Worm (Caenorhabditis elegans) whole organism, L2 larva: ENCODE results near the gene npp-20.

Experiments used
- C34F6.9 ChIP-seq: fragments of 150-350 bp; optimal IDR thresholded peaks from 2 replicates; lab custom pipeline; 2014; ENCODE audit warnings: missing biosample characterization, missing genetic modification characterization
- F13H6.1 ChIP-seq: sonication (generic microtip); optimal IDR thresholded peaks from 2 replicates; lab custom pipeline; 2016; ENCODE audit warnings: missing genetic modification characterization, missing compliant biosample characterization
- R02D3.7 ChIP-seq: fragments of 150-350 bp; optimal IDR thresholded peaks from 2 replicates; lab custom pipeline; 2014; ENCODE audit warnings: missing biosample characterization, missing genetic modification characterization
- Y55F3AM.14 ChIP-seq: fragments of 200-800 bp; sonication (Bioruptor generic); optimal IDR thresholded peaks from 2 replicates; lab custom pipeline; 2018; ENCODE audit warnings: mild to moderate bottlenecking, missing genetic modification characterization, missing compliant biosample characterization
- aly-2 ChIP-seq: fragments of 150-350 bp; optimal IDR thresholded peaks from 2 replicates; lab custom pipeline; 2014; ENCODE audit warnings: missing biosample characterization, missing genetic modification characterization
- ama-1 ChIP-seq: fragments of 150-350 bp; optimal IDR thresholded peaks from 2 replicates; lab custom pipeline; 2018; ENCODE audit warnings: inconsistent platforms
- blmp-1 ChIP-seq: sonication (generic microtip); optimal IDR thresholded peaks from 2 replicates; lab custom pipeline; 2017; ENCODE audit warnings: missing genetic modification characterization, mild to moderate bottlenecking, missing compliant biosample characterization, antibody characterized with exemption, moderate library complexity; ENCODE audit not compliant: insufficient read depth
- ceh-16 ChIP-seq: fragments of 150-350 bp; optimal IDR thresholded peaks from 2 replicates; lab custom pipeline; 2014; ENCODE audit warnings: missing biosample characterization, missing genetic modification characterization
- ceh-82 ChIP-seq: fragments of 150-350 bp; optimal IDR thresholded peaks from 2 replicates; lab custom pipeline; 2014; ENCODE audit warnings: missing biosample characterization, missing genetic modification characterization
- egl-27 ChIP-seq: sonication (generic microtip); optimal IDR thresholded peaks from 3 replicates; lab custom pipeline; 2017; ENCODE audit warnings: missing biosample characterization, missing genetic modification reagents, missing genetic modification characterization
- fos-1 ChIP-seq: fragments of 150-350 bp; optimal IDR thresholded peaks from 2 replicates; lab custom pipeline; 2014; ENCODE audit warnings: missing biosample characterization, missing genetic modification characterization
- gmeb-1 ChIP-seq: fragments of 150-350 bp; optimal IDR thresholded peaks from 2 replicates; lab custom pipeline; 2014; ENCODE audit warnings: missing biosample characterization, missing genetic modification characterization
- lin-11 ChIP-seq: fragments of 150-350 bp; sonication (generic microtip); optimal IDR thresholded peaks from 2 replicates; lab custom pipeline; 2014; ENCODE audit warnings: missing biosample characterization, missing genetic modification characterization, inconsistent platforms, mixed read lengths
- lin-13 ChIP-seq: fragments of 150-350 bp; optimal IDR thresholded peaks from 2 replicates; lab custom pipeline; 2014; ENCODE audit warnings: missing biosample characterization, missing genetic modification reagents, missing genetic modification characterization
- lsy-2 ChIP-seq, 2 experiments: fragments of 150-350 bp in 1 of 2; sonication (generic microtip) in 1 of 2; optimal IDR thresholded peaks; 2 replicates each; lab custom pipeline; 2014 to 2017; ENCODE audit warnings: missing biosample characterization in 2 of 2, missing genetic modification characterization in 2 of 2
- mab-5 ChIP-seq: fragments of 150-350 bp; optimal IDR thresholded peaks from 2 replicates; lab custom pipeline; 2014; ENCODE audit warnings: missing biosample characterization, missing genetic modification characterization
- nhr-11 ChIP-seq: fragments of 150-350 bp; optimal IDR thresholded peaks from 2 replicates; lab custom pipeline; 2014; ENCODE audit warnings: missing biosample characterization, missing genetic modification characterization
- nhr-12 ChIP-seq: fragments of 150-350 bp; optimal IDR thresholded peaks from 2 replicates; lab custom pipeline; 2014; ENCODE audit warnings: missing biosample characterization, missing genetic modification characterization
- nhr-129 ChIP-seq: fragments of 150-350 bp; optimal IDR thresholded peaks from 2 replicates; lab custom pipeline; 2014; ENCODE audit warnings: missing biosample characterization, missing genetic modification characterization
- nhr-21 ChIP-seq: fragments of 150-350 bp; optimal IDR thresholded peaks from 2 replicates; lab custom pipeline; 2014; ENCODE audit warnings: missing biosample characterization, missing genetic modification characterization
- nhr-23 ChIP-seq: fragments of 150-350 bp; optimal IDR thresholded peaks from 2 replicates; lab custom pipeline; 2014; ENCODE audit warnings: missing biosample characterization, missing genetic modification reagents, missing genetic modification characterization
- nhr-237 ChIP-seq: fragments of 150-350 bp; optimal IDR thresholded peaks from 2 replicates; lab custom pipeline; 2014; ENCODE audit warnings: missing biosample characterization, missing genetic modification characterization
- nhr-25 ChIP-seq: fragments of 150-350 bp; sonication (generic microtip); optimal IDR thresholded peaks from 3 replicates; lab custom pipeline; 2014; ENCODE audit warnings: missing biosample characterization, missing genetic modification characterization
- nhr-6 ChIP-seq: fragments of 150-350 bp; optimal IDR thresholded peaks from 2 replicates; lab custom pipeline; 2014; ENCODE audit warnings: missing biosample characterization, missing genetic modification characterization
- nhr-77 ChIP-seq: fragments of 150-350 bp; optimal IDR thresholded peaks from 2 replicates; lab custom pipeline; 2014; ENCODE audit warnings: missing biosample characterization, missing genetic modification characterization
- peb-1 ChIP-seq: fragments of 150-350 bp; optimal IDR thresholded peaks from 2 replicates; lab custom pipeline; 2014; ENCODE audit warnings: missing biosample characterization, missing genetic modification characterization
- sem-4 ChIP-seq: fragments of 150-350 bp; optimal IDR thresholded peaks from 2 replicates; lab custom pipeline; 2014; ENCODE audit warnings: missing biosample characterization, missing genetic modification reagents, missing genetic modification characterization
- skn-1 ChIP-seq: sonication (generic microtip); optimal IDR thresholded peaks from 2 replicates; lab custom pipeline; 2017; ENCODE audit warnings: missing biosample characterization, missing genetic modification characterization
- sma-3 ChIP-seq: sonication (generic microtip); optimal IDR thresholded peaks from 2 replicates; lab custom pipeline; 2016; ENCODE audit warnings: missing genetic modification reagents, missing genetic modification characterization, missing compliant biosample characterization
- sma-9 ChIP-seq, 2 experiments: fragments of 150-350 bp in 1 of 2; sonication (generic microtip) in 1 of 2; optimal IDR thresholded peaks; 2 replicates each; lab custom pipeline; 2014 to 2016; ENCODE audit warnings: missing genetic modification characterization in 2 of 2, mild to moderate bottlenecking in 1 of 2, missing biosample characterization in 1 of 2, missing compliant biosample characterization in 1 of 2, missing genetic modification reagents in 1 of 2, moderate library complexity in 1 of 2
- unc-39 ChIP-seq: fragments of 150-350 bp; optimal IDR thresholded peaks from 2 replicates; lab custom pipeline; 2014; ENCODE audit warnings: missing biosample characterization, missing genetic modification characterization
- zag-1 ChIP-seq: fragments of 150-350 bp; optimal IDR thresholded peaks from 2 replicates; lab custom pipeline; 2014; ENCODE audit warnings: missing biosample characterization, missing genetic modification characterization
- ztf-1 ChIP-seq: fragments of 200-800 bp; sonication (Bioruptor generic); conservative IDR thresholded peaks from 2 replicates; pipeline ENCODE4 v1.3.6; 2022; ENCODE audit warnings: missing genetic modification characterization, missing compliant biosample characterization
- ztf-11 ChIP-seq: sonication (generic microtip); optimal IDR thresholded peaks from 2 replicates; lab custom pipeline; 2017; ENCODE audit warnings: missing biosample characterization, missing genetic modification characterization
- ztf-4 ChIP-seq: fragments of 150-350 bp; optimal IDR thresholded peaks from 2 replicates; lab custom pipeline; 2014; ENCODE audit warnings: missing biosample characterization, missing genetic modification characterization

Gene npp-20

DNA sequence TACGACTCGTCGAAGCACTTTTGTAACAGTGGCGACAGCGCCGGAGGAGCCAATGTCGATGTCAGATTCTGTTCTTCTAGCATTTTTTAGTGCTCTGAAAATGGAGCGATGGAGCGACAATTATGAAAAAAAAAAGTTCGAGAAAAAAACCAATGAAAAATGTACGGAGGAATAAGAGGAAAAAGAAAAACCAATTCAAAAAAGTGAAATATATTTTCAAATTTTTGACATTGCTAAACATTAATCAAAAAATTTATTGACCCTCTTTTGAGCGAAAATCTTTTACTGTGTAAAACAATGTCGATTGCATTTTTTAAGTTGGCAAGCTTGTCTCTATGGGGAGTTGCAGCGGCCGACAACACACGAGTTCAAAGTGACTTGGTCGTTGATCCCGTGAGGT, 40.5 kb upstream of the npp-20 start, which contains the start of gene K03H6.5:
Gene K03H6.5 (minus strand): TSS at position 101 of the 400 bp plus-strand sequence.
- TF ChIP-seq gmeb-1 (tag; lab: Kevin White, UChicago) (no peak), egl-27 (tag; lab: Kevin White, UChicago) (no peak), nhr-6 (tag; lab: Kevin White, UChicago) (no peak), ztf-4 (no peak), unc-39 (no peak), aly-2 (no peak), C34F6.9 (tag; lab: Kevin White, UChicago) (no peak)

DNA sequence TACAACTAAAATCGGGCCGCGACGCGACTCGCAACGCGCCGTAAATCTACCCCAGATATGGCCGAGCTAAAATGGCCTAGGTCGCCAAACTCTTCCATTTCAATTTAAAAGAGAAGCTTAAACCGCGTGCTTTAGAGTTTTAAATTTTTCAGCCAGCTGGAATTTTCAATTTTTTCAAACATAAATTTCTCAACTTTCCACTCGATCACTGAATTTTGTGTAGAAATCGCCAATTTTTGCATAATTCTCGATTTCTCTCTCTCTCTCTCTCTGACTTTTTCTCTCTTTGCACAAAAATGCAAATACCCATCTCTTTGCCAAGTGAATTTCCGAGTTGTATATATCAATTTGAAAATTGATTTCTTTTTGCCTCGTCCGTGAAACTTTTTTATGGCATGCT, 27.6 kb upstream of the npp-20 start, which contains the start of gene K03H6.1:
Gene K03H6.1 (plus strand): TSS at position 301 of the 400 bp plus-strand sequence.
- TF ChIP-seq lsy-2 (tag; optimal IDR thresholded peaks at IDR 0.05; lab: Kevin White, UChicago) (no peak), nhr-129 (no peak), lin-13 (no peak), nhr-11 (tag; lab: Kevin White, UChicago) (no peak), nhr-21 (no peak), F13H6.1 (tag; lab: Kevin White, UChicago) (no peak), nhr-77 (tag; lab: Kevin White, UChicago) (no peak), nhr-23 (tag; lab: Kevin White, UChicago) (no peak), sma-9 (GFP tag; optimal IDR thresholded peaks at IDR 0.05; lab: Kevin White, UChicago) (no peak), sma-9 (tag; optimal IDR thresholded peaks at IDR 0.05; lab: Kevin White, UChicago) (no peak), ztf-1 (GFP tag; lab: Robert Waterston, UW) (no peak), blmp-1 (tag; lab: Kevin White, UChicago) (no peak), ceh-82 (no peak), nhr-237 (tag; lab: Kevin White, UChicago) (no peak)

DNA sequence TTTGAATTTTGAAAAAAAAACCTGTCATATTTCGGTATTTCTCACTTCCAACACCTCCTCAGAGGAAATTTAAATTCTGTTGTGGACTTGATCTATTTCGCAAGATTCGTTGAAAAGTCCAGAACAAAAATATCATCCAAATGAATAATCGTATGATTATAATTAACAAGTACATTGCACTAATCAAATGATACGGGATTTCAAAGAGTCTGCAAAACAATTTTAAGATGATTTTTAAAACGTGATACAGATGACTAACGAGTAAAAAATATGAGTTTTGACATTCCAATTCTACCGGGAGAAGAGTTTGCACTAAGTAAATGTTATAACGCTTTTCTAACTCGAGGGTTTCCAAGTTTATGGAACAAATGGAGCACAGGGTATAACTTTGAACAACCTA, 26.5 kb upstream of the npp-20 start:
- TF ChIP-seq skn-1 (tag; lab: Kevin White, UChicago) (peak; percentile 74), fos-1 (tag; lab: Kevin White, UChicago) (no peak), R02D3.7 (no peak), ceh-16 (tag; lab: Kevin White, UChicago) (no peak)

DNA sequence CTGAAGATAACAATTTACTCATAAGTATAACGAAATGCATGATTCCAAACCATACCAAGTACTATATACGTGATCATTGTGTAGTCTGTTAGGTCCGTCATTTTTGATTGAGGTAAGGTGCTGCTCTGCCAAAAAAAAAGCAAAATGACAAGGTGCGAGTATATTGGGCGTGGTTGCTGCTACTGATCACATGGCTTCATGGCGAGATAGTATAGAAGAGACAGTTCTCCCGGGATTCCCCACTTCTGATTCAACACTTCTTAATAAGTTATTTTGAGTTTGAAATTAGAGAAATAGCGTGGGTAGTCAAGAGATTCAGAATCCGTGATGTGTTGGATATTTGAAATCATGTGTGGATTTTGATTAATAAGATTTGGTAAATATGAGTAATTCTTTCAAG, 25.4 kb upstream of the npp-20 start, which contains the start of gene K03H6.4:
Gene K03H6.4 (minus strand): TSS at position 101 of the 400 bp plus-strand sequence.
- TF ChIP-seq peb-1 (tag; lab: Kevin White, UChicago): no peak
- TF ChIP-seq egl-27 (tag; lab: Kevin White, UChicago): no peak
- TF ChIP-seq ztf-11 (tag; lab: Kevin White, UChicago): no peak
- no peak for TF ChIP-seq Y55F3AM.14
- no peak for TF ChIP-seq sma-3 (GFP tag; lab: Kevin White, UChicago)
- no peak for TF ChIP-seq nhr-12 (tag; lab: Kevin White, UChicago)
- TF ChIP-seq nhr-6 (tag; lab: Kevin White, UChicago): no peak
- no peak for TF ChIP-seq ceh-16 (tag; lab: Kevin White, UChicago)
- no peak for TF ChIP-seq lin-13
- no peak for TF ChIP-seq sma-9 (GFP tag; optimal IDR thresholded peaks at IDR 0.05; lab: Kevin White, UChicago)
- TF ChIP-seq sma-9 (tag; optimal IDR thresholded peaks at IDR 0.05; lab: Kevin White, UChicago): no peak
- TF ChIP-seq nhr-129: no peak
- no peak for TF ChIP-seq lin-11 (tag; lab: Kevin White, UChicago)
- no peak for TF ChIP-seq zag-1
- no peak for TF ChIP-seq sem-4
- TF ChIP-seq ama-1: no peak
- TF ChIP-seq mab-5 (tag; lab: Kevin White, UChicago): no peak
- TF ChIP-seq nhr-25 (tag; lab: Kevin White, UChicago): no peak
- TF ChIP-seq ztf-1 (GFP tag; lab: Robert Waterston, UW): no peak

DNA sequence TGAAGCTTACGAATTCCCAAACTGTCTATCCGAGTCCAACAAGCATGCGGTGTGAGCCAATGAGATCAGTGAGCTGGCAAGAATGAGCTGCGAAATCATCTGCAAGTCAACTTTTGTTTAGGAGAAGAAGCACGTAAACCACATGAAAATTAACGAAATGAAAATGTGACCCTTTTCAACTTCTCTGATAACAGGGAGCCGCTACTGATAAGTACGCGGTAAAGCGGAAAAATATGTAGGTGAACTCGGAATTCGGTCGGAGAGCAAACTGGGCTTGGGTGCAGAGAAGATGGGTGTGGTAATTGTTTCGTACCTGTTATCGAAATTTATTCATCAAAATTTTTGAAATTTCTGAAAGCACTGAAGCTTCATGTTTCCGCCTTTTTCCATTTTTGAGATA, 20.7 kb upstream of the npp-20 start, which contains the start of gene clec-172:
Gene clec-172 (minus strand): TSS at position 101 of the 400 bp plus-strand sequence.
- TF ChIP-seq nhr-6 (tag; lab: Kevin White, UChicago): no peak
- TF ChIP-seq fos-1 (tag; lab: Kevin White, UChicago): peak; percentile 1
